Worm (Caenorhabditis elegans): ENCODE measurements around the gene C26E6.12.

ce11 chrIII:4944213-4944612 lies 12.2 kb upstream of the C26E6.12 start, which contains the start of gene ntl-9:
- TF ChIP-seq dao-5 (tag; optimal IDR thresholded peaks at IDR 0.05) (no peak), him-1 (tag; optimal IDR thresholded peaks at IDR 0.05) (no peak)

All from whole organism, L4/young adult.